Fruit fly (Drosophila melanogaster) whole organism, embryonic: ENCODE measurements around the gene Fum1.
A peak's percentile ranks its signal among the peaks of the same experiment; 100 is the strongest.

Experiments
- ATbp ChIP-seq: fragments of 200-800 bp; sonication (Bioruptor generic); optimal IDR thresholded peaks from 2 replicates; lab custom pipeline; 2017; ENCODE audit warnings: missing biosample characterization, mild to moderate bottlenecking, missing genetic modification characterization, missing genetic modification reagents
- Adf1 ChIP-seq: fragments of 200-800 bp; sonication (Bioruptor generic); IDR thresholded peaks from 2 replicates; pipeline ENCODE4 v1.3.6; 2022; ENCODE audit warnings: missing biosample characterization, missing genetic modification characterization
- Bteb2 ChIP-seq: fragments of 200-800 bp; sonication (Bioruptor generic); optimal IDR thresholded peaks from 2 replicates; lab custom pipeline; 2016; ENCODE audit warnings: missing biosample characterization, missing genetic modification characterization
- CG10321 ChIP-seq: fragments of 200-800 bp; sonication (Bioruptor generic); IDR thresholded peaks from 2 replicates; pipeline ENCODE4 v1.3.6; 2022; ENCODE audit warnings: missing biosample characterization, missing genetic modification characterization
- CG10431 ChIP-seq: fragments of 200-800 bp; sonication (Bioruptor generic); optimal IDR thresholded peaks from 3 replicates; lab custom pipeline; 2018; ENCODE audit warnings: missing biosample characterization, mild to moderate bottlenecking, missing genetic modification characterization
- CG10543 ChIP-seq: fragments of 200-800 bp; sonication (Bioruptor generic); optimal IDR thresholded peaks from 3 replicates; lab custom pipeline; 2017; ENCODE audit warnings: missing biosample characterization, mild to moderate bottlenecking, missing genetic modification characterization, moderate library complexity
- CG11504 ChIP-seq: fragments of 200-800 bp; sonication (Bioruptor generic); optimal IDR thresholded peaks from 3 replicates; lab custom pipeline; 2019; ENCODE audit warnings: missing biosample characterization, mild to moderate bottlenecking, missing genetic modification characterization, moderate library complexity
- CG12299 ChIP-seq: fragments of 200-800 bp; sonication (Bioruptor generic); optimal IDR thresholded peaks from 2 replicates; lab custom pipeline; 2018; ENCODE audit warnings: missing biosample characterization, mild to moderate bottlenecking, missing genetic modification characterization
- CG13296 ChIP-seq: fragments of 200-800 bp; sonication (Bioruptor generic); optimal IDR thresholded peaks from 3 replicates; lab custom pipeline; 2018; ENCODE audit warnings: missing biosample characterization, mild to moderate bottlenecking, missing genetic modification characterization
- CG13624 ChIP-seq: fragments of 200-800 bp; sonication (Bioruptor generic); optimal IDR thresholded peaks from 2 replicates; lab custom pipeline; 2016; ENCODE audit warnings: missing biosample characterization, missing genetic modification characterization
- CG15011 ChIP-seq: fragments of 200-800 bp; sonication (Bioruptor generic); optimal IDR thresholded peaks from 3 replicates; lab custom pipeline; 2018; ENCODE audit warnings: missing biosample characterization, mild to moderate bottlenecking, missing genetic modification characterization
- CG15269 ChIP-seq: fragments of 200-800 bp; sonication (Bioruptor generic); optimal IDR thresholded peaks from 2 replicates; lab custom pipeline; 2018; ENCODE audit warnings: missing biosample characterization, mild to moderate bottlenecking, missing genetic modification characterization, moderate library complexity
- CG18599 ChIP-seq: fragments of 200-800 bp; sonication (Bioruptor generic); optimal IDR thresholded peaks from 3 replicates; lab custom pipeline; 2017; ENCODE audit warnings: missing biosample characterization, missing genetic modification characterization, mild to moderate bottlenecking, moderate library complexity, missing genetic modification reagents
- CG2678 ChIP-seq: fragments of 200-800 bp; sonication (Bioruptor generic); optimal IDR thresholded peaks from 3 replicates; lab custom pipeline; 2019; ENCODE audit warnings: missing biosample characterization, mild to moderate bottlenecking, missing genetic modification characterization, moderate library complexity
- CG2875 ChIP-seq: fragments of 200-800 bp; sonication (Bioruptor generic); optimal IDR thresholded peaks from 2 replicates; lab custom pipeline; 2017; ENCODE audit warnings: missing biosample characterization, mild to moderate bottlenecking, missing genetic modification characterization, missing genetic modification reagents
- CG4707 ChIP-seq: fragments of 200-800 bp; sonication (Bioruptor generic); optimal IDR thresholded peaks from 2 replicates; lab custom pipeline; 2018; ENCODE audit warnings: missing biosample characterization, mild to moderate bottlenecking, missing genetic modification characterization, moderate library complexity
- CG5180 ChIP-seq: fragments of 200-800 bp; sonication (Bioruptor generic); optimal IDR thresholded peaks from 3 replicates; lab custom pipeline; 2017; ENCODE audit warnings: missing biosample characterization, missing genetic modification characterization, mild to moderate bottlenecking, moderate library complexity, missing genetic modification reagents
- CG5245 ChIP-seq: fragments of 200-800 bp; sonication (Bioruptor generic); optimal IDR thresholded peaks from 3 replicates; lab custom pipeline; 2016; ENCODE audit warnings: missing biosample characterization, missing genetic modification characterization
- CG6813 ChIP-seq: fragments of 200-800 bp; sonication (Bioruptor generic); optimal IDR thresholded peaks from 2 replicates; lab custom pipeline; 2017; ENCODE audit warnings: missing biosample characterization, missing genetic modification characterization, mild to moderate bottlenecking, moderate library complexity, missing genetic modification reagents
- Dll ChIP-seq: fragments of 200-800 bp; sonication (Bioruptor generic); IDR thresholded peaks from 4 replicates; pipeline ENCODE4 v1.3.6; 2022; ENCODE audit warnings: missing biosample characterization, missing genetic modification characterization; ENCODE audit not compliant: partially characterized antibody
- E2f2 ChIP-seq: fragments of 200-800 bp; sonication (Bioruptor generic); IDR thresholded peaks from 2 replicates; pipeline ENCODE4 v1.3.6; 2022; ENCODE audit warnings: missing biosample characterization, missing genetic modification characterization
- Fer1 ChIP-seq: fragments of 200-800 bp; sonication (Bioruptor generic); optimal IDR thresholded peaks from 2 replicates; lab custom pipeline; 2017; ENCODE audit warnings: missing biosample characterization, mild to moderate bottlenecking, missing genetic modification characterization
- HLH3B ChIP-seq: fragments of 200-800 bp; sonication (Bioruptor generic); IDR thresholded peaks from 2 replicates; pipeline ENCODE4 v1.3.6; 2022; ENCODE audit warnings: missing biosample characterization, missing genetic modification characterization
- Hmr ChIP-seq: fragments of 200-800 bp; sonication (Bioruptor generic); optimal IDR thresholded peaks from 3 replicates; lab custom pipeline; 2017; ENCODE audit warnings: mild to moderate bottlenecking, missing biosample characterization, missing genetic modification reagents, missing genetic modification characterization
- Med ChIP-seq: fragments of 200-800 bp; sonication (Bioruptor generic); peaks from one replicate; lab custom pipeline; 2016; ENCODE audit warnings: missing biosample characterization, missing genetic modification characterization, mild to moderate bottlenecking, inconsistent platforms, moderate library complexity
- NC2β ChIP-seq: fragments of 200-800 bp; sonication (Bioruptor generic); optimal IDR thresholded peaks from 2 replicates; lab custom pipeline; 2016; ENCODE audit warnings: missing biosample characterization, missing genetic modification characterization
- PHDP ChIP-seq: fragments of 200-800 bp; sonication (Bioruptor generic); optimal IDR thresholded peaks from 3 replicates; lab custom pipeline; 2018; ENCODE audit warnings: missing biosample characterization, mild to moderate bottlenecking, missing genetic modification characterization, moderate library complexity
- Rx ChIP-seq: fragments of 200-800 bp; sonication (Bioruptor generic); IDR thresholded peaks from 2 replicates; pipeline ENCODE4 v1.3.6; 2022; ENCODE audit warnings: missing biosample characterization, missing genetic modification characterization
- Sox100B ChIP-seq: fragments of 200-800 bp; sonication (Bioruptor generic); optimal IDR thresholded peaks from 3 replicates; lab custom pipeline; 2018; ENCODE audit warnings: missing biosample characterization, mild to moderate bottlenecking, missing genetic modification characterization
- Tbp ChIP-seq: fragments of >200 bp; optimal IDR thresholded peaks from 2 replicates; lab custom pipeline; 2018; ENCODE audit warnings: missing biosample characterization, missing genetic modification characterization
- chinmo ChIP-seq: fragments of 200-800 bp; sonication (Bioruptor generic); IDR thresholded peaks from 4 replicates; pipeline ENCODE4 v1.3.6; 2022; ENCODE audit warnings: missing biosample characterization, missing genetic modification characterization; ENCODE audit not compliant: partially characterized antibody
- chm ChIP-seq: fragments of 200-800 bp; sonication (Bioruptor generic); IDR thresholded peaks from 2 replicates; pipeline ENCODE4 v1.3.6; 2022; ENCODE audit warnings: missing biosample characterization, missing genetic modification characterization
- cwo ChIP-seq: fragments of 200-800 bp; sonication (Bioruptor generic); optimal IDR thresholded peaks from 3 replicates; lab custom pipeline; 2017; ENCODE audit warnings: missing biosample characterization, missing genetic modification characterization, mild to moderate bottlenecking, moderate library complexity, missing genetic modification reagents
- dmrt99B ChIP-seq: fragments of 200-800 bp; sonication (Bioruptor generic); optimal IDR thresholded peaks from 2 replicates; lab custom pipeline; 2018; ENCODE audit warnings: missing biosample characterization, mild to moderate bottlenecking, missing genetic modification characterization, moderate library complexity
- dysf ChIP-seq: fragments of 200-800 bp; sonication (Bioruptor generic); IDR thresholded peaks from 3 replicates; pipeline ENCODE4 v1.3.6; 2022; ENCODE audit warnings: missing biosample characterization, missing genetic modification characterization
- fru ChIP-seq: fragments of >200 bp; optimal IDR thresholded peaks from 2 replicates; lab custom pipeline; 2017
- gce ChIP-seq: fragments of 200-800 bp; sonication (Bioruptor generic); IDR thresholded peaks from 3 replicates; pipeline ENCODE4 v1.3.6; 2022; ENCODE audit warnings: missing biosample characterization, missing genetic modification characterization
- gem ChIP-seq: fragments of 200-800 bp; sonication (Bioruptor generic); optimal IDR thresholded peaks from 2 replicates; lab custom pipeline; 2019; ENCODE audit warnings: missing biosample characterization, mild to moderate bottlenecking, missing genetic modification characterization, moderate library complexity
- gro ChIP-seq: fragments of 200-800 bp; sonication (Bioruptor generic); optimal IDR thresholded peaks from 2 replicates; lab custom pipeline; 2016; ENCODE audit warnings: missing biosample characterization, missing genetic modification characterization
- hkb ChIP-seq, 2 experiments: fragments of 200-800 bp in 1 of 2; fragments of >200 bp in 1 of 2; sonication (Bioruptor generic) in 1 of 2; IDR thresholded peaks in 1 of 2; optimal IDR thresholded peaks in 1 of 2; 2 replicates each; pipeline versions ENCODE4 v1.3.6 to Lab custom; 2017 to 2022; ENCODE audit warnings: missing biosample characterization in 1 of 2, missing genetic modification characterization in 1 of 2
- kni ChIP-seq: fragments of 200-800 bp; sonication (Bioruptor generic); optimal IDR thresholded peaks from 3 replicates; lab custom pipeline; 2017; ENCODE audit warnings: mild to moderate bottlenecking, missing biosample characterization, missing genetic modification reagents, missing genetic modification characterization
- lab ChIP-seq: fragments of 200-800 bp; sonication (Bioruptor generic); optimal IDR thresholded peaks from 3 replicates; lab custom pipeline; 2017; ENCODE audit warnings: missing biosample characterization, missing genetic modification characterization, mild to moderate bottlenecking, moderate library complexity, missing genetic modification reagents
- lilli ChIP-seq: fragments of 200-800 bp; sonication (Bioruptor generic); optimal IDR thresholded peaks from 3 replicates; lab custom pipeline; 2016; ENCODE audit warnings: missing biosample characterization, missing genetic modification characterization
- row ChIP-seq: fragments of 200-800 bp; sonication (Bioruptor generic); IDR thresholded peaks from 3 replicates; pipeline ENCODE4 v1.3.6; 2022; ENCODE audit warnings: missing biosample characterization, missing genetic modification characterization
- run ChIP-seq: fragments of 200-800 bp; sonication (Bioruptor generic); optimal IDR thresholded peaks from 3 replicates; lab custom pipeline; 2018; ENCODE audit warnings: missing biosample characterization, mild to moderate bottlenecking, missing genetic modification characterization
- sob ChIP-seq: fragments of 200-800 bp; sonication (Bioruptor generic); IDR thresholded peaks from 2 replicates; pipeline ENCODE4 v1.3.6; 2022; ENCODE audit warnings: missing biosample characterization, missing genetic modification characterization
- wek ChIP-seq: fragments of 200-800 bp; sonication (Bioruptor generic); optimal IDR thresholded peaks from 3 replicates; lab custom pipeline; 2018; ENCODE audit warnings: missing biosample characterization, mild to moderate bottlenecking, missing genetic modification characterization, moderate library complexity
- zen2 ChIP-seq: fragments of 200-800 bp; sonication (Bioruptor generic); IDR thresholded peaks from 3 replicates; pipeline ENCODE4 v1.3.6; 2022; ENCODE audit warnings: missing biosample characterization, missing genetic modification characterization; ENCODE audit not compliant: partially characterized antibody

Gene Fum1

DNA sequence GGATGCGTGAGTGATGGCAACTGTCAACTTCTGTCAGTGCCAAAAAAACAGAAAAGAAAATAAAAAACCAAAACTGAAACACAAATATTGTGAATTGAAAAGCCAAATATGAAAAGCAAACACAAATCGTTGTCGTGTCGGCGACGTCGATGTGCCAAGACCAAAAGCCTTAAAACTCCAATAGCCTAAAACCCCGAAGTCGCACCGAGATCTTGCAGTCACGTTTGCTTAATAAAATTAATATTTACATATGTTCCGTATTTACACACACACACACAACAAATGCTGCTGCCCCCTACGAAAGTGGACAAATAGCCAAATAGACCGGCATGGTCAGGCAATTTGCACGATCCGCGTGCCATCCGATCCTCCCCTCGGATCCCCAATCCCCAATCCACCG lies 40.1 kb upstream of the Fum1 start (continued):
- TF ChIP-seq NC2β (GFP tag; lab: Kevin White, UChicago) (no peak), CG6813 (peak; percentile 3), CG15011 (peak; percentile 8), CG2678 (tag; lab: Kevin White, UChicago) (peak; percentile 56), lab (peak; percentile 56), run (tag; lab: Kevin White, UChicago) (peak; percentile 31), CG5180 (peak; percentile 51), chinmo (GFP tag; lab: Robert Waterston, UW) (no peak), CG10543 (peak; percentile 29), CG11504 (tag; lab: Kevin White, UChicago) (peak; percentile 11), zen2 (GFP tag; lab: Robert Waterston, UW) (no peak), CG15269 (tag; lab: Kevin White, UChicago) (peak; percentile 32), cwo (peak; percentile 14), wek (peak; percentile 15), Hmr (GFP tag; lab: Kevin White, UChicago) (peak; percentile 38), row (no peak), Rx (GFP tag; lab: Robert Waterston, UW) (no peak), Dll (no peak), HLH3B (GFP tag; lab: Robert Waterston, UW) (peak; percentile 24; the same call in 1 of the 2 replicates), hkb (optimal IDR thresholded peaks at IDR 0.05; lab: Kevin White, UChicago) (no peak), hkb (GFP tag; IDR thresholded peaks at IDR 0.05; lab: Robert Waterston, UW) (peak; percentile 49), PHDP (tag; lab: Kevin White, UChicago) (peak; percentile 17), dmrt99B (peak; percentile 38), kni (GFP tag; lab: Kevin White, UChicago) (peak; percentile 3), gce (GFP tag; lab: Robert Waterston, UW) (0 out of 3 replicates have a peak, but pooled peaks have one; percentile 6), Bteb2 (no peak), sob (peak; percentile 44; the same call in 1 of the 2 replicates), ATbp (GFP tag; lab: Kevin White, UChicago) (peak; percentile 57), CG13296 (peak; percentile 53), gro (GFP tag; lab: Kevin White, UChicago) (no peak), CG2875 (no peak), CG4707 (GFP tag; lab: Kevin White, UChicago) (peak; percentile 5), lilli (GFP tag; lab: Kevin White, UChicago) (no peak), CG5245 (GFP tag; lab: Kevin White, UChicago) (no peak), dysf (GFP tag; lab: Robert Waterston, UW) (peak; percentile 48; the same call in 1 of the 3 replicates), CG10321 (GFP tag; lab: Robert Waterston, UW) (no peak), Med (GFP tag; lab: Kevin White, UChicago) (peak; percentile 8), Fer1 (GFP tag; lab: Kevin White, UChicago) (peak; percentile 46), gem (peak; percentile 12), CG12299 (tag; lab: Kevin White, UChicago) (no peak), Tbp (GFP tag; lab: Kevin White, UChicago) (no peak), fru (no peak), CG10431 (GFP tag; lab: Kevin White, UChicago) (no peak), Adf1 (no peak), Sox100B (peak; percentile 39), E2f2 (GFP tag; lab: Robert Waterston, UW) (no peak), CG13624 (GFP tag; lab: Kevin White, UChicago) (no peak), CG18599 (GFP tag; lab: Kevin White, UChicago) (peak; percentile 37), chm (peak; percentile 16; the same call in 1 of the 2 replicates)
